Worm (Caenorhabditis elegans): ENCODE results near the gene K10H10.12.

ce11 chrII:14492592-14493196 lies 13.5 kb downstream of the K10H10.12 start:
- TF ChIP-seq unc-62 (GFP tag; optimal IDR thresholded peaks at IDR 0.05 in 1 of 2) (no peak), unc-62 (tag; optimal IDR thresholded peaks at IDR 0.05) (no peak), jun-1 (tag; optimal IDR thresholded peaks at IDR 0.05) (no peak), nhr-77 (tag; optimal IDR thresholded peaks at IDR 0.05) (no peak), nhr-28 (tag; optimal IDR thresholded peaks at IDR 0.05) (no peak), egl-27 (tag; optimal IDR thresholded peaks at IDR 0.05) (no peak), unc-39 (tag; optimal IDR thresholded peaks at IDR 0.05) (no peak)
